Worm (Caenorhabditis elegans): ENCODE results near the gene K04E7.1.

K04E7.1 gene

ce11 chrX:6461729-6462128 lies at the start of gene K04E7.1:
Gene K04E7.1 (plus strand): TSS chrX:6462029.
- TF ChIP-seq unc-62 (GFP tag; optimal IDR thresholded peaks at IDR 0.05), result no peak

- TF ChIP-seq unc-62 (GFP tag; optimal IDR thresholded peaks at IDR 0.05), result no peak
These were observed 49.3 kb upstream of the K04E7.1 start, which contains the start of gene T22E5.1 for ce11 chrX:6412575-6412974. Gene T22E5.1 (plus strand): TSS chrX:6412875.

ce11 chrX:6413583-6413982 lies 48.2 kb upstream of the K04E7.1 start:
- TF ChIP-seq unc-62 (GFP tag; optimal IDR thresholded peaks at IDR 0.05), result no peak

ce11 chrX:6416357-6417087 lies 45.3 kb upstream of the K04E7.1 start, which contains the start of gene T22E5.6:
Gene T22E5.6 (minus strand): TSS chrX:6416407.
- no peak for TF ChIP-seq unc-62 (GFP tag; optimal IDR thresholded peaks at IDR 0.05)

ce11 chrX:6419113-6419512 lies 42.7 kb upstream of the K04E7.1 start:
- no peak for TF ChIP-seq unc-62 (GFP tag; optimal IDR thresholded peaks at IDR 0.05)

- TF ChIP-seq unc-62 (GFP tag; optimal IDR thresholded peaks at IDR 0.05), result no peak
These were observed 41.1 kb upstream of the K04E7.1 start, which contains the start of gene K10C2.12 for ce11 chrX:6420681-6421080. Gene K10C2.12 (minus strand): TSS chrX:6420781.

ce11 chrX:6427147-6427546 lies 34.7 kb upstream of the K04E7.1 start:
- TF ChIP-seq unc-62 (GFP tag; optimal IDR thresholded peaks at IDR 0.05), result no peak

- no peak for TF ChIP-seq unc-62 (GFP tag; optimal IDR thresholded peaks at IDR 0.05)
These were observed 32.3 kb upstream of the K04E7.1 start for ce11 chrX:6429552-6429951.

- no peak for TF ChIP-seq unc-62 (GFP tag; optimal IDR thresholded peaks at IDR 0.05)
These were observed 31.3 kb upstream of the K04E7.1 start, which contains the start of gene ctsa-2 for ce11 chrX:6430510-6430909. Gene ctsa-2 (minus strand): TSS chrX:6430610.

ce11 chrX:6433688-6434087 lies 28.1 kb upstream of the K04E7.1 start, which contains the start of gene K10C2.2:
Gene K10C2.2 (minus strand): TSS chrX:6433788.
- no peak for TF ChIP-seq unc-62 (GFP tag; optimal IDR thresholded peaks at IDR 0.05)

- TF ChIP-seq unc-62 (GFP tag; optimal IDR thresholded peaks at IDR 0.05), result no peak
These were observed 26.0 kb upstream of the K04E7.1 start for ce11 chrX:6435812-6436211.

ce11 chrX:6437545-6437944 lies 24.3 kb upstream of the K04E7.1 start, which contains the start of gene K10C2.8:
Gene K10C2.8 (minus strand): TSS chrX:6437645.
- no peak for TF ChIP-seq unc-62 (GFP tag; optimal IDR thresholded peaks at IDR 0.05)

- no peak for TF ChIP-seq unc-62 (GFP tag; optimal IDR thresholded peaks at IDR 0.05)
These were observed 21.4 kb upstream of the K04E7.1 start, which contains the start of gene K10C2.14 for ce11 chrX:6440464-6440863. Gene K10C2.14 (minus strand): TSS chrX:6440564.

- TF ChIP-seq unc-62 (GFP tag; optimal IDR thresholded peaks at IDR 0.05), result no peak
These were observed 18.5 kb upstream of the K04E7.1 start, which contains the start of gene K10C2.7 for ce11 chrX:6443373-6443772. Gene K10C2.7 (minus strand): TSS chrX:6443473.

- TF ChIP-seq unc-62 (GFP tag; optimal IDR thresholded peaks at IDR 0.05), result no peak
These were observed 16.6 kb upstream of the K04E7.1 start for ce11 chrX:6445239-6445638.

ce11 chrX:6446564-6446963 lies 15.3 kb upstream of the K04E7.1 start, which contains the start of gene asp-14:
Gene asp-14 (minus strand): TSS chrX:6446664.
- no peak for TF ChIP-seq unc-62 (GFP tag; optimal IDR thresholded peaks at IDR 0.05)

- no peak for TF ChIP-seq unc-62 (GFP tag; optimal IDR thresholded peaks at IDR 0.05)
These were observed 12.9 kb upstream of the K04E7.1 start, which contains the start of gene fah-1 for ce11 chrX:6448866-6449400. Gene fah-1 (minus strand): TSS chrX:6448916.
